Worm (Caenorhabditis elegans): Measurements from ENCODE around the gene nhr-135.

DNA sequence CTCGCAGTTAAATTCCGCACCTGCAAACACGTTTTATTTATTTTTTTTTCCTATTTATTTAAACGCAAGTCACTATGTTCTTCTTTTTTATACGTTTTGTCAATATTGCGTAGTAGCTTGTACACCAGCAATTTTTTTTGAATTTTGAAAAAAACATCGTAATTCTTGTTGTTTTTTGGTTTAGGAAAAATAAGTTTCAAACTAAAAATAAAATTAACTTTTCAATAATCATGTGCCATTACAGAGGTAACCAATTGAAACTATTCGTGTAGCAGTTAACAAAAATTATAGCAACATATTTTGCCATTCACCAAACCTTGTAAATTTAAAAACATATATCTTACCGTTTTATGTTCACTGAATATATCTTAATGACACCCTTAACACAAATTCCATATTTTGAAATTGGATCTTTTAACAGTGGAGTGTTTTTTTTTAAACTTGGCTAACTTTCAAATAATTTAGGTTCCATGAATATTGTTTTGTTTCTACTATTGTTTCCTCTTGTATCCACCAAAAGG is 29.7 kb upstream of the nhr-135 start, which contains the start of gene lmd-5:
- TF ChIP-seq nhr-25 (tag; optimal IDR thresholded peaks at IDR 0.05; ENCODE audit: borderline replicate concordance, insufficient read depth) (no peak), jun-1 (tag; optimal IDR thresholded peaks at IDR 0.05) (no peak), mep-1 (tag; optimal IDR thresholded peaks at IDR 0.05) (no peak), egl-27 (tag; optimal IDR thresholded peaks at IDR 0.05) (no peak), ceh-28 (tag; optimal IDR thresholded peaks at IDR 0.05) (no peak), skn-1 (tag; optimal IDR thresholded peaks at IDR 0.05) (no peak), nhr-102 (tag; optimal IDR thresholded peaks at IDR 0.05) (no peak), hmg-1.1 (GFP tag; IDR thresholded peaks at IDR 0.05) (no peak), unc-39 (tag; optimal IDR thresholded peaks at IDR 0.05) (no peak), pha-4 (GFP tag; IDR thresholded peaks at IDR 0.05) (no peak), pha-4 (tag; optimal IDR thresholded peaks at IDR 0.05) (no peak), madf-5 (GFP tag; IDR thresholded peaks at IDR 0.05) (no peak)
